Fruit fly (Drosophila melanogaster): ENCODE results near the gene mRpS31.

- TF ChIP-seq bab1 (GFP tag; optimal IDR thresholded peaks at IDR 0.05) = no peak
- TF ChIP-seq Hr96 (GFP tag; optimal IDR thresholded peaks at IDR 0.05) = no peak
- no peak for TF ChIP-seq Crg-1 (GFP tag; optimal IDR thresholded peaks at IDR 0.05)
Observed at dm6 chr3L:16039063-16039462, 34.1 kb downstream of the mRpS31 start.

Measured in whole organism, adult.